Worm (Caenorhabditis elegans) whole organism, young adult: ENCODE results near the gene scl-3.

Experiments used
- C17E4.6 ChIP-seq: fragments of 200-800 bp; sonication (Bioruptor generic); IDR thresholded peaks from 2 replicates; pipeline ENCODE4 v1.3.6; 2022; ENCODE audit warnings: missing genetic modification reagents, missing genetic modification characterization, missing compliant biosample characterization
- D2030.7 ChIP-seq: fragments of 200-800 bp; sonication (Bioruptor generic); IDR thresholded peaks from 2 replicates; pipeline ENCODE4 v1.3.6; 2022; ENCODE audit warnings: missing genetic modification reagents, missing genetic modification characterization, missing compliant biosample characterization
- F22D6.2 ChIP-seq: sonication (generic microtip); optimal IDR thresholded peaks from 2 replicates; lab custom pipeline; 2016; ENCODE audit warnings: mild to moderate bottlenecking, missing genetic modification characterization, missing compliant biosample characterization
- F23B12.7 ChIP-seq: sonication (generic microtip); optimal IDR thresholded peaks from 2 replicates; lab custom pipeline; 2017; ENCODE audit warnings: missing genetic modification characterization, mild to moderate bottlenecking, missing compliant biosample characterization, antibody characterized with exemption, moderate library complexity; ENCODE audit not compliant: insufficient read depth
- F33H1.4 ChIP-seq: fragments of 200-800 bp; sonication (Bioruptor generic); IDR thresholded peaks from 2 replicates; pipeline ENCODE4 v1.3.6; 2022; ENCODE audit warnings: missing genetic modification reagents, missing genetic modification characterization, missing compliant biosample characterization
- F49E8.2 ChIP-seq: sonication (generic microtip); optimal IDR thresholded peaks from 3 replicates; lab custom pipeline; 2017; ENCODE audit warnings: missing genetic modification characterization, mild to moderate bottlenecking, missing compliant biosample characterization, antibody characterized with exemption, moderate library complexity; ENCODE audit not compliant: insufficient read depth
- F52B5.7 ChIP-seq: sonication (generic microtip); optimal IDR thresholded peaks from 2 replicates; lab custom pipeline; 2016; ENCODE audit warnings: mild to moderate bottlenecking, missing genetic modification characterization, missing compliant biosample characterization
- K11D2.4 ChIP-seq: fragments of 200-800 bp; sonication (Bioruptor generic); IDR thresholded peaks from 2 replicates; pipeline ENCODE4 v1.3.6; 2022; ENCODE audit warnings: missing genetic modification reagents, missing genetic modification characterization, missing compliant biosample characterization
- Y56A3A.18 ChIP-seq: fragments of 200-800 bp; sonication (Bioruptor generic); IDR thresholded peaks from 2 replicates; pipeline ENCODE4 v1.3.6; 2022; ENCODE audit warnings: missing genetic modification reagents, missing genetic modification characterization, missing compliant biosample characterization
- Y95B8A.8 ChIP-seq: fragments of 200-800 bp; sonication (Bioruptor generic); IDR thresholded peaks from 2 replicates; pipeline ENCODE4 v1.3.6; 2022; ENCODE audit warnings: missing genetic modification reagents, missing genetic modification characterization, missing compliant biosample characterization
- akir-1 ChIP-seq: fragments of 200-800 bp; sonication (Bioruptor generic); optimal IDR thresholded peaks from 2 replicates; lab custom pipeline; 2018; ENCODE audit warnings: mild to moderate bottlenecking, missing genetic modification characterization, moderate library complexity, missing compliant biosample characterization
- aptf-2 ChIP-seq: fragments of 200-800 bp; sonication (Bioruptor generic); conservative IDR thresholded peaks from 2 replicates; pipeline ENCODE4 v1.3.6; 2022; ENCODE audit warnings: missing genetic modification reagents, missing genetic modification characterization, missing compliant biosample characterization
- attf-3 ChIP-seq: fragments of 200-800 bp; sonication (Bioruptor generic); conservative IDR thresholded peaks from 2 replicates; pipeline ENCODE4 v1.3.6; 2022; ENCODE audit warnings: missing genetic modification reagents, missing genetic modification characterization, missing compliant biosample characterization
- attf-5 ChIP-seq: fragments of 200-800 bp; sonication (Bioruptor generic); optimal IDR thresholded peaks from 2 replicates; lab custom pipeline; 2018; ENCODE audit warnings: mild to moderate bottlenecking, missing genetic modification characterization, missing compliant biosample characterization
- bed-1 ChIP-seq: fragments of 200-800 bp; sonication (Bioruptor generic); IDR thresholded peaks from 2 replicates; pipeline ENCODE4 v1.3.6; 2022; ENCODE audit warnings: missing genetic modification reagents, missing genetic modification characterization, missing compliant biosample characterization
- ccch-3 ChIP-seq: fragments of 200-800 bp; sonication (Bioruptor generic); optimal IDR thresholded peaks from 2 replicates; lab custom pipeline; 2018; ENCODE audit warnings: mild to moderate bottlenecking, missing genetic modification characterization, missing compliant biosample characterization
- cebp-1 ChIP-seq, 2 experiments: fragments of 200-800 bp in 1 of 2; sonication (Bioruptor generic) in 1 of 2; sonication (generic microtip) in 1 of 2; IDR thresholded peaks in 1 of 2; optimal IDR thresholded peaks in 1 of 2; 2 replicates each; pipeline versions ENCODE4 v1.3.6 to Lab custom; 2017 to 2022; ENCODE audit warnings: missing compliant biosample characterization in 2 of 2, missing genetic modification characterization in 2 of 2, mild to moderate bottlenecking in 1 of 2, missing genetic modification reagents in 1 of 2, moderate library complexity in 1 of 2
- ceh-100 ChIP-seq: fragments of 200-800 bp; sonication (Bioruptor generic); IDR thresholded peaks from 2 replicates; pipeline ENCODE4 v1.3.6; 2022; ENCODE audit warnings: missing genetic modification reagents, missing genetic modification characterization, missing compliant biosample characterization
- ceh-91 ChIP-seq: fragments of 200-800 bp; sonication (Bioruptor generic); IDR thresholded peaks from 2 replicates; pipeline ENCODE4 v1.3.6; 2022; ENCODE audit warnings: missing genetic modification reagents, missing genetic modification characterization, missing compliant biosample characterization
- dox-1 ChIP-seq: fragments of 200-800 bp; sonication (Bioruptor generic); IDR thresholded peaks from 2 replicates; pipeline ENCODE4 v1.3.6; 2022; ENCODE audit warnings: missing genetic modification reagents, missing genetic modification characterization, missing compliant biosample characterization
- dpl-1 ChIP-seq: fragments of 150-350 bp; optimal IDR thresholded peaks from 2 replicates; lab custom pipeline; 2014; ENCODE audit warnings: missing biosample characterization, missing genetic modification reagents, missing genetic modification characterization
- efl-1 ChIP-seq: fragments of 150-350 bp; optimal IDR thresholded peaks from 2 replicates; lab custom pipeline; 2014; ENCODE audit warnings: missing biosample characterization, missing genetic modification reagents, missing genetic modification characterization
- egrh-3 ChIP-seq: fragments of 200-800 bp; sonication (Bioruptor generic); IDR thresholded peaks from 2 replicates; pipeline ENCODE4 v1.3.6; 2022; ENCODE audit warnings: missing genetic modification reagents, missing genetic modification characterization, missing compliant biosample characterization
- fkh-3 ChIP-seq: sonication (generic microtip); optimal IDR thresholded peaks from 2 replicates; lab custom pipeline; 2016; ENCODE audit warnings: mild to moderate bottlenecking, missing genetic modification characterization, missing compliant biosample characterization
- him-1 ChIP-seq: sonication (generic microtip); optimal IDR thresholded peaks from 2 replicates; lab custom pipeline; 2016; ENCODE audit warnings: missing genotype, missing genetic modification reagents, missing genetic modification characterization, missing compliant biosample characterization
- hmg-1.2 ChIP-seq: fragments of 200-800 bp; sonication (Bioruptor generic); IDR thresholded peaks from 2 replicates; pipeline ENCODE4 v1.3.6; 2022; ENCODE audit warnings: missing genetic modification reagents, missing genetic modification characterization, missing compliant biosample characterization
- lag-1 ChIP-seq: fragments of 200-800 bp; sonication (Bioruptor generic); IDR thresholded peaks from 2 replicates; pipeline ENCODE4 v1.3.6; 2022; ENCODE audit warnings: missing genetic modification reagents, missing genetic modification characterization, missing compliant biosample characterization
- lin-35 ChIP-seq, 3 experiments: fragments of 150-350 bp in 2 of 3; sonication (generic microtip) in 1 of 3; optimal IDR thresholded peaks; 2 replicates each; lab custom pipeline; 2014 to 2018; ENCODE audit warnings: missing biosample characterization in 3 of 3, missing genetic modification characterization in 3 of 3, missing genetic modification reagents in 3 of 3
- lin-40 ChIP-seq: sonication (generic microtip); optimal IDR thresholded peaks from 2 replicates; lab custom pipeline; 2016; ENCODE audit warnings: missing genetic modification characterization, mild to moderate bottlenecking, missing compliant biosample characterization, missing genotype, missing genetic modification reagents
- lin-54 ChIP-seq: fragments of 200-800 bp; sonication (Bioruptor generic); optimal IDR thresholded peaks from 2 replicates; lab custom pipeline; 2018; ENCODE audit warnings: mild to moderate bottlenecking, missing genetic modification characterization, missing compliant biosample characterization
- lsl-1 ChIP-seq: fragments of 200-800 bp; sonication (Bioruptor generic); optimal IDR thresholded peaks from 2 replicates; lab custom pipeline; 2018; ENCODE audit warnings: mild to moderate bottlenecking, missing genetic modification characterization, moderate library complexity, missing compliant biosample characterization
- madf-6 ChIP-seq: fragments of 200-800 bp; sonication (Bioruptor generic); IDR thresholded peaks from 2 replicates; pipeline ENCODE4 v1.3.6; 2022; ENCODE audit warnings: missing genetic modification reagents, missing genetic modification characterization, missing compliant biosample characterization
- madf-8 ChIP-seq: fragments of 200-800 bp; sonication (Bioruptor generic); conservative IDR thresholded peaks from 2 replicates; pipeline ENCODE4 v1.3.6; 2022; ENCODE audit warnings: missing genetic modification reagents, missing genetic modification characterization, missing compliant biosample characterization
- mcd-1 ChIP-seq: fragments of 200-800 bp; sonication (Bioruptor generic); IDR thresholded peaks from 2 replicates; pipeline ENCODE4 v1.3.6; 2022; ENCODE audit warnings: missing genetic modification reagents, missing genetic modification characterization, missing compliant biosample characterization
- nfyb-1 ChIP-seq: fragments of 200-800 bp; sonication (Bioruptor generic); IDR thresholded peaks from 2 replicates; pipeline ENCODE4 v1.3.6; 2022; ENCODE audit warnings: missing genetic modification reagents, missing genetic modification characterization, missing compliant biosample characterization
- nhr-179 ChIP-seq: sonication (generic microtip); optimal IDR thresholded peaks from 2 replicates; lab custom pipeline; 2016; ENCODE audit warnings: mild to moderate bottlenecking, missing genetic modification characterization, missing compliant biosample characterization
- nhr-27 ChIP-seq: fragments of 200-800 bp; sonication (Bioruptor generic); optimal IDR thresholded peaks from 2 replicates; lab custom pipeline; 2018; ENCODE audit warnings: mild to moderate bottlenecking, missing genetic modification characterization, moderate library complexity, missing compliant biosample characterization
- pbrm-1 ChIP-seq: fragments of 200-800 bp; sonication (Bioruptor generic); IDR thresholded peaks from 2 replicates; pipeline ENCODE4 v1.3.6; 2022; ENCODE audit warnings: missing genetic modification reagents, missing genetic modification characterization, missing compliant biosample characterization
- rcor-1 ChIP-seq: fragments of 200-800 bp; sonication (Bioruptor generic); IDR thresholded peaks from 2 replicates; pipeline ENCODE4 v1.3.6; 2022; ENCODE audit warnings: missing genetic modification reagents, missing genetic modification characterization, missing compliant biosample characterization
- snpc-1.3 ChIP-seq: sonication (generic microtip); optimal IDR thresholded peaks from 2 replicates; lab custom pipeline; 2017; ENCODE audit warnings: missing genetic modification characterization, mild to moderate bottlenecking, missing compliant biosample characterization, antibody characterized with exemption, moderate library complexity, missing genotype, missing genetic modification reagents; ENCODE audit not compliant: insufficient read depth
- snpc-3.4 ChIP-seq: sonication (generic microtip); optimal IDR thresholded peaks from 2 replicates; lab custom pipeline; 2017; ENCODE audit warnings: missing genetic modification characterization, mild to moderate bottlenecking, missing compliant biosample characterization, antibody characterized with exemption, moderate library complexity, missing genotype, missing genetic modification reagents
- snpc-4 ChIP-seq, 5 experiments: fragments of 150-350 bp in 1 of 5; sonication (generic microtip) in 4 of 5; optimal IDR thresholded peaks; 2 replicates each; lab custom pipeline; 2014 to 2018; ENCODE audit warnings: missing genetic modification characterization in 5 of 5, missing biosample characterization in 3 of 5, antibody characterized with exemption in 2 of 5, mild to moderate bottlenecking in 2 of 5, missing compliant biosample characterization in 2 of 5, missing genotype in 2 of 5, moderate library complexity in 2 of 5, missing genetic modification reagents in 1 of 5
- tbp1 ChIP-seq: fragments of 200-800 bp; sonication (Bioruptor generic); optimal IDR thresholded peaks from 2 replicates; lab custom pipeline; 2018; ENCODE audit warnings: mild to moderate bottlenecking, missing genetic modification characterization, missing compliant biosample characterization
- ztf-18 ChIP-seq: sonication (generic microtip); optimal IDR thresholded peaks from 2 replicates; lab custom pipeline; 2016; ENCODE audit warnings: missing genotype, mild to moderate bottlenecking, missing genetic modification characterization, missing compliant biosample characterization
- ztf-22 ChIP-seq: fragments of 200-800 bp; sonication (Bioruptor generic); optimal IDR thresholded peaks from 2 replicates; lab custom pipeline; 2018; ENCODE audit warnings: mild to moderate bottlenecking, missing genetic modification characterization, moderate library complexity, missing compliant biosample characterization
- ztf-3 ChIP-seq: fragments of 200-800 bp; sonication (Bioruptor generic); optimal IDR thresholded peaks from 2 replicates; lab custom pipeline; 2018; ENCODE audit warnings: mild to moderate bottlenecking, missing genetic modification characterization, missing compliant biosample characterization

scl-3 gene

DNA sequence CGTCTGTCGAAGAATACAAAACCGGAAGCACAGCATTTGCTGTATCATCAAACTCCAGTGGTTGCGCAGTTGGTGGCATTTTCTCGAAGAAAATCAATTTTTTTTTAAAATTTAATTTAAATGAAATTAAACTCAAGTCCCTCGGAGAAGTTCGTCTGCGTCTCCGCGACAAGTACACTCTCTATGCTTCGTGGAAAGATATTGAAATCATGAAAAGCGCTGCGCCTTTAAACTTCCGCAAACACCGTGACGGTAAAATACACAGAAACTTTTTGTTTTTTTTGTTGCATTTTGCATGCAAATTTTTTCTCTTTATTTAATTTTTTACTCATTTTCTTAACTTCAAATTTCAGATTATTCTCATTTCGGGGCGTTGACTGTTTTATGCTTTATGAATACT is 39.3 kb downstream of the scl-3 start, which contains the start of the genes dli-1, tin-9.2 and exos-4.1:
Gene dli-1 (minus strand): TSS at position 141 of the 400 bp plus-strand sequence.
Gene tin-9.2 (plus strand): TSS at position 344 of the 400 bp plus-strand sequence.
Gene exos-4.1 (plus strand): TSS at position 348 of the 400 bp plus-strand sequence.
- peak; percentile 43 for TF ChIP-seq F49E8.2 (tag; lab: Kevin White, UChicago)
- peak; percentile 71 for TF ChIP-seq lin-54 (GFP tag; lab: Kevin White, UChicago)
- peak; percentile 52 for TF ChIP-seq D2030.7 (GFP tag; lab: Robert Waterston, UW)
- TF ChIP-seq F22D6.2 (tag; lab: Kevin White, UChicago), result no peak
- peak; percentile 84 for TF ChIP-seq F23B12.7 (tag; lab: Kevin White, UChicago)
- TF ChIP-seq ccch-3 (GFP tag; lab: Kevin White, UChicago), result no peak
- peak; percentile 77 for TF ChIP-seq dox-1 (GFP tag; lab: Robert Waterston, UW)
- peak; percentile 75 for TF ChIP-seq F33H1.4
- TF ChIP-seq nfyb-1 (GFP tag; lab: Robert Waterston, UW), result 0 out of 2 replicates have a peak, but pooled peaks have one; percentile 36
- peak; percentile 39 for TF ChIP-seq efl-1
- TF ChIP-seq nhr-179 (tag; lab: Kevin White, UChicago), result no peak
- peak; percentile 46 for TF ChIP-seq snpc-4 (GFP tag; optimal IDR thresholded peaks at IDR 0.05; lab: Kevin White, UChicago)
- peak in 3 of 4 experiments; percentile 4 to 73 (median 68) for TF ChIP-seq snpc-4 (tag; optimal IDR thresholded peaks at IDR 0.05; lab: Kevin White, UChicago)
- TF ChIP-seq lin-35 (GFP tag; optimal IDR thresholded peaks at IDR 0.05; lab: Kevin White, UChicago), result peak in 1 of 3 experiments; percentile 25
- TF ChIP-seq snpc-3.4 (tag; lab: Kevin White, UChicago), result peak; percentile 6
- TF ChIP-seq ztf-3 (GFP tag; lab: Kevin White, UChicago), result no peak
- TF ChIP-seq ceh-91 (GFP tag; lab: Robert Waterston, UW), result peak; percentile 30; the same call in 1 of the 2 replicates
- TF ChIP-seq ceh-100, result peak; percentile 42; the same call in 1 of the 2 replicates
- peak; percentile 29; the same call in 1 of the 2 replicates for TF ChIP-seq attf-3
- TF ChIP-seq attf-5, result peak; percentile 80
- TF ChIP-seq dpl-1 (GFP tag; lab: Kevin White, UChicago), result peak; percentile 58
- peak; percentile 77 for TF ChIP-seq snpc-1.3 (tag; lab: Kevin White, UChicago)
- TF ChIP-seq C17E4.6, result no peak
- 0 out of 2 replicates have a peak, but pooled peaks have one; percentile 11 for TF ChIP-seq K11D2.4 (GFP tag; lab: Robert Waterston, UW)
- TF ChIP-seq cebp-1 (GFP tag; IDR thresholded peaks at IDR 0.05; lab: Robert Waterston, UW), result no peak
- TF ChIP-seq cebp-1 (tag; optimal IDR thresholded peaks at IDR 0.05; lab: Kevin White, UChicago), result peak; percentile 77
- TF ChIP-seq him-1, result no peak
- TF ChIP-seq madf-6 (GFP tag; lab: Robert Waterston, UW), result peak; percentile 70
- peak; percentile 38; the same call in 1 of the 2 replicates for TF ChIP-seq pbrm-1
- TF ChIP-seq nhr-27, result no peak
- peak; percentile 44 for TF ChIP-seq tbp1 (GFP tag; lab: Kevin White, UChicago)
- peak; percentile 63 for TF ChIP-seq lin-40 (tag; lab: Kevin White, UChicago)
- TF ChIP-seq lsl-1 (GFP tag; lab: Kevin White, UChicago), result peak; percentile 61
- peak; percentile 77 for TF ChIP-seq mcd-1 (GFP tag; lab: Robert Waterston, UW)
- peak; percentile 41; the same call in 1 of the 2 replicates for TF ChIP-seq rcor-1 (GFP tag; lab: Robert Waterston, UW)
- peak; percentile 98 for TF ChIP-seq hmg-1.2 (GFP tag; lab: Robert Waterston, UW)
- 0 out of 2 replicates have a peak, but pooled peaks have one; percentile 4 for TF ChIP-seq madf-8 (GFP tag; lab: Robert Waterston, UW)

ce11 chrIV:13100415-13100814 is 41.0 kb downstream of the scl-3 start, which contains the start of gene fask-1:
Gene fask-1 (plus strand): TSS chrIV:13100715.
- TF ChIP-seq ztf-22 (GFP tag; lab: Kevin White, UChicago) (no peak), attf-5 (no peak), lag-1 (no peak), dpl-1 (GFP tag; lab: Kevin White, UChicago) (no peak), fkh-3 (no peak), aptf-2 (GFP tag; lab: Robert Waterston, UW) (no peak), bed-1 (GFP tag; lab: Robert Waterston, UW) (no peak), Y95B8A.8 (GFP tag; lab: Robert Waterston, UW) (no peak), ztf-18 (no peak), egrh-3 (GFP tag; lab: Robert Waterston, UW) (no peak), F23B12.7 (tag; lab: Kevin White, UChicago) (no peak), Y56A3A.18 (GFP tag; lab: Robert Waterston, UW) (no peak), F52B5.7 (tag; lab: Kevin White, UChicago) (no peak), akir-1 (GFP tag; lab: Kevin White, UChicago) (no peak)
